Worm (Caenorhabditis elegans): ENCODE measurements around the gene fbxa-1.

Gene fbxa-1

DNA sequence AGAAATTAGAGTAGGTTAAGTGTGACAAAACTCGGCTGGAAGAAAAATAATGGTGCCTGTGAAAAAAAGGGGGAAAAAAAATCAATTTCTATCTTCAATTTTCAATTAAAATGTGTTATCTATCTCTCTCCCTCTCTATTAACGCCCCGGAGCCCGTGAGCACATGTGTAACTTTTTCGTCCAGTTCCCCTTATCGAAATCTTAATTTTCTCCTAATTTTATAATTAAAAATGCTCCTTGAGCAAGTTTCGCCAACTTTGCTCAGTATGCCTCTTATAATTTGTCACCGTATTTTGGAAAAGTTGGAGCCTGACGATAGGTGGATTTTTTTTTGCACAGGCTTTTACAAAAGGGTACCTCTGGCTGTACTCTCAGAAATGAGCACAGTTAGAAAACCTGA, at the start of gene fbxa-1, which contains the start of gene Y54F10BM.20:
Gene fbxa-1, minus strand, starts transcription at position 101 of the 400 bp plus-strand sequence.
Gene Y54F10BM.20, plus strand, starts transcription at position 231 of the 400 bp plus-strand sequence.
- TF ChIP-seq C34F6.9 (tag; optimal IDR thresholded peaks at IDR 0.05), result no peak
- no peak for TF ChIP-seq sem-4 (tag; optimal IDR thresholded peaks at IDR 0.05)
- no peak for TF ChIP-seq nhr-21 (tag; optimal IDR thresholded peaks at IDR 0.05)
- no peak for TF ChIP-seq lin-13 (GFP tag; optimal IDR thresholded peaks at IDR 0.05)
- TF ChIP-seq gmeb-1 (tag; optimal IDR thresholded peaks at IDR 0.05), result no peak
- TF ChIP-seq Y55F3AM.14 (GFP tag; optimal IDR thresholded peaks at IDR 0.05), result no peak
- no peak for TF ChIP-seq nhr-23 (tag; optimal IDR thresholded peaks at IDR 0.05)
- no peak for TF ChIP-seq nhr-77 (tag; optimal IDR thresholded peaks at IDR 0.05)
- TF ChIP-seq crh-2 (tag; optimal IDR thresholded peaks at IDR 0.05), result no peak
- no peak for TF ChIP-seq zag-1 (tag; optimal IDR thresholded peaks at IDR 0.05)
- no peak for TF ChIP-seq ceh-82 (tag; optimal IDR thresholded peaks at IDR 0.05)

DNA sequence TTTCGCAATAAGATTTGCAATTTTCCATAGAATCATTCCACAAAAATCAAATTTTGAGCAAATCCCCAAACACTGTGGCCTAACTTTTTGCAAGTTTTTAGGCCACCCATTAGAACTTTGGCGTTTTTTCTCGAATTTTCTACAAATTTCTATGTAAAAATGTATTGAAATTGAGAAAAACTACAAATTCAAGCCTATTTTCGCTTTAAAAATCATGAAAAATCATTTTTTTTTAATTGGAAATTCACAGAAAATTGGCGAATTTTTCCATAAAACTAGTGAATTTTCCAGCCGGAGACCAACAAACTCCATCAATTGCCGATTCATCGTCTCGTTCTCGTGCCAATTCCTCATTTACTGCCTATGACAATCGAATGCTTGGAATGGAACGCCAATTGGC, 42.0 kb upstream of the fbxa-1 start:
- TF ChIP-seq lin-13 (GFP tag; optimal IDR thresholded peaks at IDR 0.05), result no peak
- no peak for TF ChIP-seq Y55F3AM.14 (GFP tag; optimal IDR thresholded peaks at IDR 0.05)
- TF ChIP-seq crh-2 (tag; optimal IDR thresholded peaks at IDR 0.05), result no peak
- no peak for TF ChIP-seq blmp-1 (tag; optimal IDR thresholded peaks at IDR 0.05; ENCODE audit: insufficient read depth)
- TF ChIP-seq mab-5 (tag; optimal IDR thresholded peaks at IDR 0.05), result no peak
- no peak for TF ChIP-seq ztf-1 (GFP tag; conservative IDR thresholded peaks at IDR 0.05)
- TF ChIP-seq sem-4 (tag; optimal IDR thresholded peaks at IDR 0.05), result no peak
- no peak for TF ChIP-seq nhr-21 (tag; optimal IDR thresholded peaks at IDR 0.05)
- TF ChIP-seq gmeb-1 (tag; optimal IDR thresholded peaks at IDR 0.05), result no peak
- no peak for TF ChIP-seq C34F6.9 (tag; optimal IDR thresholded peaks at IDR 0.05)
- no peak for TF ChIP-seq fos-1 (tag; optimal IDR thresholded peaks at IDR 0.05)

DNA sequence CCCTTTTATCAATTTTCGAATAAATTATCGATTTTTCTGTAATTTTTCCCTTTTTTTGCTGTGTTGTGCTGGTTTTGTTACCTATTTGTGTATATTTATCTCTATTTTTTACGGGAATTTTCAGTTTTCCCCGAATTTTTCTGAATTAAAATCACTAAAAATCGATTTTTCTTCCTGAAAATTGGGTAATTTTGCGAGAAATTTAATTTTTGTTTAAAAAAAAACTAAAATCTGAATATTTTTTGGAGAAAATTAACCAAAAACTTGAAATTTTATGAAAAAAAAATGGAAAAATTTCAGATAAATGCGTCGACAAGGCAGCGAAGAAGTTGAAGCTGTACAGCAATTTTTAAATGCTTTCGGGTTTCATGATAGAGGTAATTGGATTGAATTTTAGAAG, 39.4 kb upstream of the fbxa-1 start, which contains the start of gene gip-1:
Gene gip-1, plus strand, starts transcription at position 301 of the 400 bp plus-strand sequence.
- TF ChIP-seq egl-27 (tag; optimal IDR thresholded peaks at IDR 0.05) (no peak), R02D3.7 (tag; optimal IDR thresholded peaks at IDR 0.05) (no peak), zag-1 (tag; optimal IDR thresholded peaks at IDR 0.05) (no peak), crh-2 (tag; optimal IDR thresholded peaks at IDR 0.05) (no peak), lin-39 (tag; optimal IDR thresholded peaks at IDR 0.05) (no peak), mab-5 (tag; optimal IDR thresholded peaks at IDR 0.05) (no peak), elt-1 (tag; optimal IDR thresholded peaks at IDR 0.05) (no peak), ztf-4 (tag; optimal IDR thresholded peaks at IDR 0.05) (no peak), mdl-1 (tag; optimal IDR thresholded peaks at IDR 0.05) (no peak), gmeb-1 (tag; optimal IDR thresholded peaks at IDR 0.05) (no peak), nhr-77 (tag; optimal IDR thresholded peaks at IDR 0.05) (no peak), alr-1 (tag; optimal IDR thresholded peaks at IDR 0.05) (no peak), nhr-21 (tag; optimal IDR thresholded peaks at IDR 0.05) (no peak), nhr-25 (tag; optimal IDR thresholded peaks at IDR 0.05) (no peak), ama-1 (optimal IDR thresholded peaks at IDR 0.05) (no peak), unc-62 (GFP tag; optimal IDR thresholded peaks at IDR 0.05) (no peak), ceh-16 (tag; optimal IDR thresholded peaks at IDR 0.05) (no peak), lin-13 (GFP tag; optimal IDR thresholded peaks at IDR 0.05) (no peak)

DNA sequence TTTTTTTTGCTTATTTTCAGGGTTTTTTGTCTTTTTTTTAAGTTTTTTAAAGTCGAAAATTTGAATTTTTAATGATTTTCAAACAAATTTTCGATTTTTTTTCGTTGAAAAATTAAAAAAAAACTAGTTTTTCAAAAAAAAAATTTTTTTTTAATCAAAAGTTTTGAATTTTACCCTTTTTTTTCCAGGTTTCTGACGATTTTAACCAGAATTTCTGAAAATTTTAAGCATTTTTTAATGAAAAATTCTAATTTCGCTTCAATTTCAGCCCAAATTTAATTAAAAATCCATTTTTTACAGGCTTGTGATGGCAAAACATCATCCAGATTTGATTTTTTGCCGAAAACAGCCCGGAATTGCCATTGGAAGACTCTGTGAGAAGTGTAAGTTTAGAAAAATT, 35.3 kb upstream of the fbxa-1 start, which contains the start of gene phf-5:
Gene phf-5, plus strand, starts transcription at position 301 of the 400 bp plus-strand sequence.
- TF ChIP-seq unc-62 (GFP tag; optimal IDR thresholded peaks at IDR 0.05) (no peak), nhr-11 (tag; optimal IDR thresholded peaks at IDR 0.05) (no peak), Y55F3AM.14 (GFP tag; optimal IDR thresholded peaks at IDR 0.05) (no peak), gmeb-1 (tag; optimal IDR thresholded peaks at IDR 0.05) (no peak), blmp-1 (tag; optimal IDR thresholded peaks at IDR 0.05; ENCODE audit: insufficient read depth) (no peak), nhr-237 (tag; optimal IDR thresholded peaks at IDR 0.05) (no peak), snpc-4 (tag; optimal IDR thresholded peaks at IDR 0.05) (no peak), F13H6.1 (tag; optimal IDR thresholded peaks at IDR 0.05) (no peak), elt-1 (tag; optimal IDR thresholded peaks at IDR 0.05) (no peak), alr-1 (tag; optimal IDR thresholded peaks at IDR 0.05) (no peak), sem-4 (tag; optimal IDR thresholded peaks at IDR 0.05) (no peak), elt-3 (tag; optimal IDR thresholded peaks at IDR 0.05) (no peak), mdl-1 (tag; optimal IDR thresholded peaks at IDR 0.05) (no peak), mbf-1 (tag; optimal IDR thresholded peaks at IDR 0.05) (no peak)

DNA sequence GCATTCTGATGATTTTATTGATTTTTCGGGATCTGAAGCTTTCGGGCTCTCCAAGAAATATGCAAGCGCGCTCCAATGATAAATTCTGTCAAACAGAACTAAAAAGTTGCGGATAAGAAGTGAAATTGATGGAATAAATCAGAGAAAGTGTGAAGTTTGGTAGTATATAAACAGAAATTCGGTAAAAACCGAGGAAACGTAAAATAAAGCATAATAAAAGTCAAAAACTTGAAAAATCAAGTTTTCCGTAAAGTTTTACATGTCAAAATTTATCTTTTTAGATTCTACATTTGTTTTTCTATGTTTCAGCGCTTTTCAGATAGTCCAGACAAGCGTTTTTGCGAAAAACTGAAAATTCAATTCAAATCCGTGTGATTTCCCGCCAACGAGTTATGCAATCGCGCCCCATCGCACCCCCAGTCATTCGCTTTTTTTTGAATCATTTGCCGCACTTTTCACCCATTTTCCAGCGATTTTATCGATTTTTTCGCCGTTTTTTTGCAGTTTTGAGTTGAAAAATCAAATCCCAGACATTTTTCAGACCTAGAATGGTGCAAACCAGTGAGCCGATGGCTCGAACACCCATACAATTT, 23.2 kb upstream of the fbxa-1 start, which contains the start of the genes Y54F10BM.13 and ppm-1.D:
Gene Y54F10BM.13, minus strand, starts transcription at position 51 of the 593 bp plus-strand sequence.
Gene ppm-1.D, plus strand, starts transcription at position 540 of the 593 bp plus-strand sequence.
- TF ChIP-seq ceh-16 (tag; optimal IDR thresholded peaks at IDR 0.05), result no peak
- TF ChIP-seq nhr-129 (tag; optimal IDR thresholded peaks at IDR 0.05), result peak; percentile 6
- no peak for TF ChIP-seq unc-39 (tag; optimal IDR thresholded peaks at IDR 0.05)
- TF ChIP-seq nhr-25 (tag; optimal IDR thresholded peaks at IDR 0.05), result no peak
- TF ChIP-seq crh-2 (tag; optimal IDR thresholded peaks at IDR 0.05), result no peak
- TF ChIP-seq gmeb-1 (tag; optimal IDR thresholded peaks at IDR 0.05), result peak; percentile 87
- TF ChIP-seq nhr-21 (tag; optimal IDR thresholded peaks at IDR 0.05), result no peak
- TF ChIP-seq lsy-2 (tag; optimal IDR thresholded peaks at IDR 0.05), result peak in 1 of 2 experiments; percentile 50
- TF ChIP-seq F13H6.1 (tag; optimal IDR thresholded peaks at IDR 0.05), result no peak
- TF ChIP-seq unc-55 (GFP tag; optimal IDR thresholded peaks at IDR 0.05), result peak; percentile 21
- TF ChIP-seq C34F6.9 (tag; optimal IDR thresholded peaks at IDR 0.05), result peak; percentile 8
- TF ChIP-seq sma-3 (GFP tag; optimal IDR thresholded peaks at IDR 0.05), result no peak
- TF ChIP-seq lin-39 (tag; optimal IDR thresholded peaks at IDR 0.05), result no peak
- no peak for TF ChIP-seq nhr-77 (tag; optimal IDR thresholded peaks at IDR 0.05)
- no peak for TF ChIP-seq sma-9 (GFP tag; optimal IDR thresholded peaks at IDR 0.05)
- no peak for TF ChIP-seq sma-9 (tag; optimal IDR thresholded peaks at IDR 0.05)
- TF ChIP-seq peb-1 (tag; optimal IDR thresholded peaks at IDR 0.05), result no peak
- peak; percentile 53 for TF ChIP-seq lin-13 (GFP tag; optimal IDR thresholded peaks at IDR 0.05)
- no peak for TF ChIP-seq aly-2 (tag; optimal IDR thresholded peaks at IDR 0.05)
- peak; percentile 11 for TF ChIP-seq fos-1 (tag; optimal IDR thresholded peaks at IDR 0.05)

Measured in whole organism, L2 larva.